Fruit fly (Drosophila melanogaster) whole organism, embryonic: ENCODE data around the gene CG7367.

Experiments used
- Adf1 ChIP-seq: fragments of 200-800 bp; sonication (Bioruptor generic); IDR thresholded peaks from 2 replicates; pipeline ENCODE4 v1.3.6; 2022; ENCODE audit warnings: missing biosample characterization, missing genetic modification characterization
- CG10274 ChIP-seq: fragments of 200-800 bp; sonication (Bioruptor generic); optimal IDR thresholded peaks from 3 replicates; lab custom pipeline; 2017; ENCODE audit warnings: missing biosample characterization, mild to moderate bottlenecking, missing genetic modification characterization
- CG10979 ChIP-seq: fragments of 200-800 bp; sonication (Bioruptor generic); optimal IDR thresholded peaks from 2 replicates; lab custom pipeline; 2018; ENCODE audit warnings: missing biosample characterization, mild to moderate bottlenecking, missing genetic modification characterization, moderate library complexity
- CG11085 ChIP-seq: fragments of 200-800 bp; sonication (Bioruptor generic); IDR thresholded peaks from 2 replicates; pipeline ENCODE4 v1.3.6; 2022; ENCODE audit warnings: missing biosample characterization, missing genetic modification characterization
- CG11247 ChIP-seq: fragments of 200-800 bp; sonication (Bioruptor generic); IDR thresholded peaks from 2 replicates; pipeline ENCODE4 v1.3.6; 2022; ENCODE audit warnings: missing biosample characterization, missing genetic modification characterization
- CG11456 ChIP-seq: fragments of 200-800 bp; sonication (Bioruptor generic); IDR thresholded peaks from 3 replicates; pipeline ENCODE4 v1.3.6; 2022; ENCODE audit warnings: missing biosample characterization, missing genetic modification characterization
- CG12104 ChIP-seq: fragments of 200-800 bp; sonication (Bioruptor generic); optimal IDR thresholded peaks from 3 replicates; lab custom pipeline; 2016; ENCODE audit warnings: missing biosample characterization, missing genetic modification characterization
- CG18011 ChIP-seq: fragments of 200-800 bp; sonication (Bioruptor generic); optimal IDR thresholded peaks from 2 replicates; lab custom pipeline; 2017; ENCODE audit warnings: missing biosample characterization, missing genetic modification characterization, mild to moderate bottlenecking, moderate library complexity, missing genotype
- CG1832 ChIP-seq: fragments of 200-800 bp; sonication (Bioruptor generic); optimal IDR thresholded peaks from 2 replicates; lab custom pipeline; 2017; ENCODE audit warnings: missing biosample characterization, mild to moderate bottlenecking, missing genetic modification characterization, inconsistent platforms
- CG2712 ChIP-seq: fragments of 200-800 bp; optimal IDR thresholded peaks from 3 replicates; lab custom pipeline; 2019; ENCODE audit warnings: missing biosample characterization, mild to moderate bottlenecking, missing genetic modification characterization, moderate library complexity
- CG3065 ChIP-seq: fragments of 200-800 bp; sonication (Bioruptor generic); optimal IDR thresholded peaks from 2 replicates; lab custom pipeline; 2016; ENCODE audit warnings: missing biosample characterization, missing genetic modification characterization
- CG31388 ChIP-seq: fragments of 200-800 bp; sonication (Bioruptor generic); optimal IDR thresholded peaks from 2 replicates; lab custom pipeline; 2016; ENCODE audit warnings: missing biosample characterization, missing genetic modification characterization
- CG3281 ChIP-seq: fragments of 200-800 bp; sonication (Bioruptor generic); optimal IDR thresholded peaks from 3 replicates; lab custom pipeline; 2017; ENCODE audit warnings: missing biosample characterization, mild to moderate bottlenecking, missing genetic modification characterization
- CG34224 ChIP-seq: fragments of 200-800 bp; sonication (Bioruptor generic); IDR thresholded peaks from 3 replicates; pipeline ENCODE4 v1.3.6; 2022; ENCODE audit warnings: missing biosample characterization, missing genetic modification characterization; ENCODE audit not compliant: partially characterized antibody
- CG5953 ChIP-seq: fragments of 200-800 bp; sonication (Bioruptor generic); IDR thresholded peaks from 2 replicates; pipeline ENCODE4 v1.3.6; 2022; ENCODE audit warnings: missing biosample characterization, missing genetic modification characterization
- CG8765 ChIP-seq: fragments of 200-800 bp; sonication (Bioruptor generic); IDR thresholded peaks from 2 replicates; pipeline ENCODE4 v1.3.6; 2022; ENCODE audit warnings: missing biosample characterization, missing genetic modification characterization
- Doc3 ChIP-seq: fragments of 200-800 bp; sonication (Bioruptor generic); IDR thresholded peaks from 3 replicates; pipeline ENCODE4 v1.3.6; 2022; ENCODE audit warnings: missing biosample characterization, missing genetic modification characterization; ENCODE audit not compliant: partially characterized antibody
- Ets97D ChIP-seq: fragments of 200-800 bp; sonication (Bioruptor generic); optimal IDR thresholded peaks from 3 replicates; lab custom pipeline; 2016; ENCODE audit warnings: missing biosample characterization, missing genetic modification characterization
- H2.0 ChIP-seq: fragments of 200-800 bp; sonication (Bioruptor generic); IDR thresholded peaks from 2 replicates; pipeline ENCODE4 v1.3.6; 2022; ENCODE audit warnings: missing biosample characterization, missing genetic modification characterization
- Hr39 ChIP-seq: fragments of >200 bp; optimal IDR thresholded peaks from 2 replicates; lab custom pipeline; 2017
- NFAT ChIP-seq: fragments of 200-800 bp; sonication (Bioruptor generic); IDR thresholded peaks from 2 replicates; pipeline ENCODE4 v1.3.6; 2022; ENCODE audit warnings: missing biosample characterization, missing genetic modification characterization
- Nf-YA ChIP-seq: fragments of 200-800 bp; sonication (Bioruptor generic); IDR thresholded peaks from 2 replicates; pipeline ENCODE4 v1.3.6; 2022; ENCODE audit warnings: missing biosample characterization, missing genetic modification characterization
- Opbp ChIP-seq: fragments of 200-800 bp; sonication (Bioruptor generic); IDR thresholded peaks from 3 replicates; pipeline ENCODE4 v1.3.6; 2022; ENCODE audit warnings: missing biosample characterization, missing genetic modification characterization; ENCODE audit not compliant: partially characterized antibody
- PHDP ChIP-seq: fragments of 200-800 bp; sonication (Bioruptor generic); optimal IDR thresholded peaks from 3 replicates; lab custom pipeline; 2018; ENCODE audit warnings: missing biosample characterization, mild to moderate bottlenecking, missing genetic modification characterization, moderate library complexity
- Rfx ChIP-seq: fragments of 200-800 bp; sonication (Bioruptor generic); IDR thresholded peaks from 2 replicates; pipeline ENCODE4 v1.3.6; 2022; ENCODE audit warnings: missing biosample characterization, missing genetic modification characterization
- Rx ChIP-seq: fragments of 200-800 bp; sonication (Bioruptor generic); IDR thresholded peaks from 2 replicates; pipeline ENCODE4 v1.3.6; 2022; ENCODE audit warnings: missing biosample characterization, missing genetic modification characterization
- Sin3A ChIP-seq: fragments of >200 bp; optimal IDR thresholded peaks from 2 replicates; lab custom pipeline; 2018
- Taf1 ChIP-seq: fragments of 200-800 bp; sonication (Bioruptor generic); IDR thresholded peaks from 2 replicates; pipeline ENCODE4 v1.3.6; 2022; ENCODE audit warnings: missing biosample characterization, missing genetic modification characterization
- Xbp1 ChIP-seq: fragments of 200-800 bp; sonication (Bioruptor generic); optimal IDR thresholded peaks from 3 replicates; lab custom pipeline; 2016; ENCODE audit warnings: missing biosample characterization, mild to moderate bottlenecking, missing genetic modification characterization
- ash1 ChIP-seq: fragments of 200-800 bp; sonication (Bioruptor generic); optimal IDR thresholded peaks from 2 replicates; lab custom pipeline; 2018; ENCODE audit warnings: missing biosample characterization, mild to moderate bottlenecking, missing genetic modification characterization
- bcd ChIP-seq: fragments of 200-800 bp; sonication (Bioruptor generic); optimal IDR thresholded peaks from 2 replicates; lab custom pipeline; 2017; ENCODE audit warnings: missing biosample characterization, mild to moderate bottlenecking, missing genetic modification characterization
- cad ChIP-seq: fragments of >200 bp; optimal IDR thresholded peaks from 2 replicates; lab custom pipeline; 2017; ENCODE audit warnings: missing biosample characterization, missing genetic modification characterization
- caup ChIP-seq: fragments of 200-800 bp; sonication (Bioruptor generic); optimal IDR thresholded peaks from 3 replicates; lab custom pipeline; 2017; ENCODE audit warnings: missing biosample characterization, mild to moderate bottlenecking, missing genetic modification characterization, moderate library complexity; ENCODE audit not compliant: severe bottlenecking
- crc ChIP-seq: fragments of 200-800 bp; sonication (Bioruptor generic); optimal IDR thresholded peaks from 2 replicates; lab custom pipeline; 2016; ENCODE audit warnings: missing biosample characterization, missing genetic modification characterization
- danr ChIP-seq: fragments of 200-800 bp; sonication (Bioruptor generic); IDR thresholded peaks from 2 replicates; pipeline ENCODE4 v1.3.6; 2022; ENCODE audit warnings: missing biosample characterization, missing genetic modification characterization
- dmrt11E ChIP-seq: fragments of 200-800 bp; sonication (Bioruptor generic); optimal IDR thresholded peaks from 3 replicates; lab custom pipeline; 2018; ENCODE audit warnings: missing biosample characterization, mild to moderate bottlenecking, missing genetic modification characterization, moderate library complexity
- eve ChIP-seq, 2 experiments: fragments of >200 bp; optimal IDR thresholded peaks; 2 replicates each; lab custom pipeline; 2017; ENCODE audit warnings: missing biosample characterization in 2 of 2, missing genetic modification characterization in 2 of 2
- fd96Cb ChIP-seq: fragments of 200-800 bp; sonication (Bioruptor generic); optimal IDR thresholded peaks from 2 replicates; lab custom pipeline; 2018; ENCODE audit warnings: missing biosample characterization, mild to moderate bottlenecking, missing genetic modification characterization, moderate library complexity
- grau ChIP-seq: fragments of 200-800 bp; optimal IDR thresholded peaks from 3 replicates; lab custom pipeline; 2019; ENCODE audit warnings: missing biosample characterization, mild to moderate bottlenecking, missing genetic modification characterization, moderate library complexity
- gt ChIP-seq: fragments of 200-800 bp; sonication (Bioruptor generic); IDR thresholded peaks from 2 replicates; pipeline ENCODE4 v1.3.6; 2022; ENCODE audit warnings: missing biosample characterization, missing genetic modification characterization
- hb ChIP-seq: fragments of 200-800 bp; sonication (Bioruptor generic); IDR thresholded peaks from 3 replicates; pipeline ENCODE4 v1.3.6; 2022; ENCODE audit warnings: missing biosample characterization, missing genetic modification characterization; ENCODE audit not compliant: partially characterized antibody
- her ChIP-seq: fragments of 200-800 bp; sonication (Bioruptor generic); optimal IDR thresholded peaks from 2 replicates; lab custom pipeline; 2016; ENCODE audit warnings: missing biosample characterization, missing genetic modification characterization
- ken ChIP-seq: fragments of 200-800 bp; sonication (Bioruptor generic); IDR thresholded peaks from 3 replicates; pipeline ENCODE4 v1.3.6; 2022; ENCODE audit warnings: missing biosample characterization, missing genetic modification characterization
- lov ChIP-seq, 2 experiments: fragments of 200-800 bp in 1 of 2; fragments of >200 bp in 1 of 2; sonication (Bioruptor generic) in 1 of 2; IDR thresholded peaks in 1 of 2; optimal IDR thresholded peaks in 1 of 2; 2 replicates in 1 of 2; 3 replicates in 1 of 2; pipeline versions ENCODE4 v1.3.6 to Lab custom; 2017 to 2022; ENCODE audit warnings: missing biosample characterization in 1 of 2, missing genetic modification characterization in 1 of 2
- seq ChIP-seq: fragments of 200-800 bp; sonication (Bioruptor generic); IDR thresholded peaks from 2 replicates; pipeline ENCODE4 v1.3.6; 2022; ENCODE audit warnings: missing biosample characterization, missing genetic modification characterization
- tio ChIP-seq: fragments of 200-800 bp; sonication (Bioruptor generic); optimal IDR thresholded peaks from 2 replicates; lab custom pipeline; 2017; ENCODE audit warnings: missing biosample characterization, missing genetic modification characterization, inconsistent platforms
- tll ChIP-seq, 2 experiments: fragments of 200-800 bp in 1 of 2; fragments of >200 bp in 1 of 2; sonication (Bioruptor generic) in 1 of 2; optimal IDR thresholded peaks; 2 replicates each; lab custom pipeline; 2017 to 2019; ENCODE audit warnings: missing biosample characterization in 2 of 2, missing genetic modification characterization in 2 of 2, mild to moderate bottlenecking in 1 of 2, moderate library complexity in 1 of 2
- wor ChIP-seq: fragments of 200-800 bp; sonication (Bioruptor generic); IDR thresholded peaks from 2 replicates; pipeline ENCODE4 v1.3.6; 2022; ENCODE audit warnings: missing biosample characterization, missing genetic modification characterization
- zf30C ChIP-seq: fragments of 200-800 bp; sonication (Bioruptor generic); optimal IDR thresholded peaks from 3 replicates; lab custom pipeline; 2018; ENCODE audit warnings: missing biosample characterization, mild to moderate bottlenecking, missing genetic modification characterization

Gene CG7367

dm6 chr2L:8040872-8041271 lies 1.3 kb upstream of the CG7367 start, which contains the start of gene CCDC53 (continued):
- TF ChIP-seq ken (GFP tag; lab: Robert Waterston, UW) (no peak), CG3281 (GFP tag; lab: Kevin White, UChicago) (no peak)

DNA sequence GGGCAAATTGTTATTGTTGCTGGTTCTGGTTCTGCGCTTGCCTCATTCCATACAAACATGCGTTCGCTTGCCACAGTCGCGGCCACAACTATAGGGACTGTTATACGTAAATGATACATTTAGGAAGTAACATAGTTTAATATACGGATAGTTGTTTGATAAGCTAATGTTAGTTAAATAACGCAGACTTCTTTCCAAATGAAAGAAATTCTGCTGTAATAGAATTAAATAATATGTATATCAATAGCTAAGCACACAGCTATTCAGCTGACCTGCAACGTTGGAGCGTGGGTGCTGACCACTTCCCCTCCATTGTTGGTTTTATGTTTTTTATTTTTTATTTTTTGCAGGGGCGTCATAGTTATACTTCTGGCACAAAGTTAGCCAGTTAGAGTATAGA lies 4.9 kb downstream of the CG7367 start:
- no peak for TF ChIP-seq cad (GFP tag; lab: Kevin White, UChicago)
- TF ChIP-seq CG18011 (GFP tag; lab: Kevin White, UChicago): no peak
- no peak for TF ChIP-seq lov (optimal IDR thresholded peaks at IDR 0.05; lab: Kevin White, UChicago)
- 0 out of 3 replicates have a peak, but pooled peaks have one; percentile 39 for TF ChIP-seq lov (GFP tag; IDR thresholded peaks at IDR 0.05; lab: Robert Waterston, UW)
- TF ChIP-seq zf30C (GFP tag; lab: Kevin White, UChicago): no peak
- peak; percentile 29 for TF ChIP-seq tio (GFP tag; lab: Kevin White, UChicago)
- TF ChIP-seq PHDP (tag; lab: Kevin White, UChicago): peak; percentile 72
- TF ChIP-seq ash1 (GFP tag; lab: Kevin White, UChicago): no peak
- peak; percentile 69 for TF ChIP-seq Rfx
- TF ChIP-seq gt (GFP tag; lab: Robert Waterston, UW): no peak
- TF ChIP-seq CG2712 (tag; lab: Kevin White, UChicago): peak; percentile 67
- TF ChIP-seq CG12104: peak; percentile 18
- TF ChIP-seq grau (tag; lab: Kevin White, UChicago): peak; percentile 68
- no peak for TF ChIP-seq Opbp
- no peak for TF ChIP-seq CG11456 (GFP tag; lab: Robert Waterston, UW)
- peak; percentile 10 for TF ChIP-seq CG10274 (GFP tag; lab: Kevin White, UChicago)
- TF ChIP-seq Hr39: no peak
- TF ChIP-seq CG31388 (GFP tag; lab: Kevin White, UChicago): no peak
- peak; percentile 52 for TF ChIP-seq CG10979 (tag; lab: Kevin White, UChicago)
- TF ChIP-seq CG11247: peak; percentile 48; the same call in 1 of the 2 replicates
- TF ChIP-seq CG3065 (GFP tag; lab: Kevin White, UChicago): no peak
- TF ChIP-seq seq (GFP tag; lab: Robert Waterston, UW): peak; percentile 78
- TF ChIP-seq wor (GFP tag; lab: Robert Waterston, UW): no peak; the same call in 1 of the 2 replicates
- no peak for TF ChIP-seq crc (GFP tag; lab: Kevin White, UChicago)
- peak; percentile 53 for TF ChIP-seq caup (GFP tag; lab: Kevin White, UChicago)
- peak; percentile 50 for TF ChIP-seq fd96Cb (tag; lab: Kevin White, UChicago)
- peak; percentile 32 for TF ChIP-seq bcd (GFP tag; lab: Kevin White, UChicago)
- TF ChIP-seq CG5953 (GFP tag; lab: Robert Waterston, UW): peak; percentile 53; the same call in 1 of the 2 replicates
- peak; percentile 55; the same call in 1 of the 2 replicates for TF ChIP-seq H2.0 (GFP tag; lab: Robert Waterston, UW)
- no peak for TF ChIP-seq Sin3A (lab: Kevin White, UChicago)
- TF ChIP-seq Adf1 (GFP tag; lab: Robert Waterston, UW): peak; percentile 13; the same call in 1 of the 2 replicates
- TF ChIP-seq CG8765 (GFP tag; lab: Robert Waterston, UW): no peak
- TF ChIP-seq NFAT: no peak
- TF ChIP-seq Nf-YA (GFP tag; lab: Robert Waterston, UW): no peak; the same call in 1 of the 2 replicates
- no peak for TF ChIP-seq hb
- TF ChIP-seq eve (GFP tag; optimal IDR thresholded peaks at IDR 0.05; lab: Kevin White, UChicago): no peak
- TF ChIP-seq CG1832: no peak
- no peak for TF ChIP-seq Ets97D
- peak; percentile 44 for TF ChIP-seq dmrt11E (tag; lab: Kevin White, UChicago)
- TF ChIP-seq Rx (GFP tag; lab: Robert Waterston, UW): peak; percentile 25; the same call in 1 of the 2 replicates
- peak; percentile 28 for TF ChIP-seq her (GFP tag; lab: Kevin White, UChicago)
- peak; percentile 67 for TF ChIP-seq danr
- TF ChIP-seq Xbp1: peak; percentile 70
- no peak for TF ChIP-seq Doc3
- no peak for TF ChIP-seq CG34224
- no peak for TF ChIP-seq tll (GFP tag; optimal IDR thresholded peaks at IDR 0.05; lab: Kevin White, UChicago)
- 0 out of 2 replicates have a peak, but pooled peaks have one; percentile 7 for TF ChIP-seq Taf1 (GFP tag; lab: Robert Waterston, UW)
- no peak for TF ChIP-seq CG11085
